Fruit fly (Drosophila melanogaster) whole organism, prepupa: ENCODE results near the gene CG1896.

Experiments
- Blimp-1 ChIP-seq: fragments of 200-800 bp; sonication (Bioruptor generic); optimal IDR thresholded peaks from 3 replicates; lab custom pipeline; 2017; ENCODE audit warnings: missing biosample characterization, missing genetic modification characterization, mild to moderate bottlenecking, moderate library complexity, missing genetic modification reagents
- CG11294 ChIP-seq: fragments of 200-800 bp; sonication (Bioruptor generic); IDR thresholded peaks from 2 replicates; pipeline ENCODE4 v1.3.6; 2022; ENCODE audit warnings: missing biosample characterization, missing genetic modification characterization
- CG11762 ChIP-seq: fragments of 200-800 bp; sonication (Bioruptor generic); optimal IDR thresholded peaks from 3 replicates; lab custom pipeline; 2016; ENCODE audit warnings: missing biosample characterization, missing genetic modification characterization; ENCODE audit not compliant: insufficient read depth
- CG15336 ChIP-seq: fragments of 200-800 bp; sonication (Bioruptor generic); IDR thresholded peaks from 2 replicates; pipeline ENCODE4 v1.3.6; 2022; ENCODE audit warnings: missing biosample characterization, missing genetic modification characterization
- CG1621 ChIP-seq: fragments of 200-800 bp; sonication (Bioruptor generic); optimal IDR thresholded peaks from 3 replicates; lab custom pipeline; 2018; ENCODE audit warnings: missing biosample characterization, mild to moderate bottlenecking, missing genetic modification characterization
- CG16779 ChIP-seq: fragments of 200-800 bp; sonication (Bioruptor generic); optimal IDR thresholded peaks from 3 replicates; lab custom pipeline; 2017; ENCODE audit warnings: missing biosample characterization, mild to moderate bottlenecking, missing genetic modification characterization
- CG4318 ChIP-seq: fragments of 200-800 bp; sonication (Bioruptor generic); optimal IDR thresholded peaks from 3 replicates; lab custom pipeline; 2017; ENCODE audit warnings: missing biosample characterization, mild to moderate bottlenecking, missing genetic modification characterization
- CG6163 ChIP-seq: fragments of 200-800 bp; sonication (Bioruptor generic); IDR thresholded peaks from 3 replicates; pipeline ENCODE4 v1.3.6; 2022; ENCODE audit warnings: missing biosample characterization, missing genetic modification characterization
- CG6276 ChIP-seq: fragments of 200-800 bp; sonication (Bioruptor generic); optimal IDR thresholded peaks from 2 replicates; lab custom pipeline; 2017; ENCODE audit warnings: missing biosample characterization, mild to moderate bottlenecking, missing genetic modification characterization
- CG6792 ChIP-seq: fragments of 200-800 bp; sonication (Bioruptor generic); optimal IDR thresholded peaks from 3 replicates; lab custom pipeline; 2016; ENCODE audit warnings: missing biosample characterization, missing genetic modification characterization
- CG6808 ChIP-seq: fragments of 200-800 bp; sonication (Bioruptor generic); optimal IDR thresholded peaks from 3 replicates; lab custom pipeline; 2017; ENCODE audit warnings: missing biosample characterization, missing genetic modification characterization, mild to moderate bottlenecking, moderate library complexity, missing genetic modification reagents
- CG8119 ChIP-seq: fragments of 200-800 bp; sonication (Bioruptor generic); IDR thresholded peaks from 3 replicates; pipeline ENCODE4 v1.3.6; 2022; ENCODE audit warnings: missing biosample characterization, missing genetic modification characterization
- CG8319 ChIP-seq: fragments of 200-800 bp; sonication (Bioruptor generic); optimal IDR thresholded peaks from 3 replicates; lab custom pipeline; 2016; ENCODE audit warnings: missing biosample characterization, missing genetic modification characterization
- CG8632 ChIP-seq: fragments of 200-800 bp; sonication (Bioruptor generic); optimal IDR thresholded peaks from 3 replicates; lab custom pipeline; 2016; ENCODE audit warnings: missing biosample characterization, missing genetic modification characterization
- CG9139 ChIP-seq: fragments of 200-800 bp; sonication (Bioruptor generic); optimal IDR thresholded peaks from 3 replicates; lab custom pipeline; 2017; ENCODE audit warnings: missing biosample characterization, mild to moderate bottlenecking, missing genetic modification characterization
- Eip75B ChIP-seq: fragments of 200-800 bp; sonication (Bioruptor generic); optimal IDR thresholded peaks from 3 replicates; lab custom pipeline; 2016; ENCODE audit warnings: missing biosample characterization, missing genetic modification characterization
- Eip78C ChIP-seq: fragments of 200-800 bp; sonication (Bioruptor generic); peaks from one replicate; lab custom pipeline; 2016; ENCODE audit warnings: missing biosample characterization, missing genetic modification characterization
- Eip93F ChIP-seq: fragments of 200-800 bp; sonication (Bioruptor generic); optimal IDR thresholded peaks from 2 replicates; lab custom pipeline; 2016; ENCODE audit warnings: missing biosample characterization, mild to moderate bottlenecking, missing genetic modification characterization
- Ets21C ChIP-seq: fragments of 200-800 bp; sonication (Bioruptor generic); optimal IDR thresholded peaks from 3 replicates; lab custom pipeline; 2016; ENCODE audit warnings: missing biosample characterization, missing genetic modification characterization
- Ets96B ChIP-seq: fragments of 200-800 bp; optimal IDR thresholded peaks from 2 replicates; lab custom pipeline; 2019; ENCODE audit warnings: missing biosample characterization, mild to moderate bottlenecking, missing genetic modification characterization, moderate library complexity
- Gug ChIP-seq: fragments of 200-800 bp; sonication (Bioruptor generic); IDR thresholded peaks from 2 replicates; pipeline ENCODE4 v1.3.6; 2022; ENCODE audit warnings: missing biosample characterization, missing genetic modification characterization
- Hr38 ChIP-seq: sonication (Bioruptor generic); optimal IDR thresholded peaks from 2 replicates; lab custom pipeline; 2016; ENCODE audit warnings: missing biosample characterization, missing genetic modification characterization
- Hr39 ChIP-seq: fragments of 200-800 bp; sonication (Bioruptor generic); optimal IDR thresholded peaks from 2 replicates; lab custom pipeline; 2016; ENCODE audit warnings: missing biosample characterization, missing genetic modification characterization
- Hr4 ChIP-seq: fragments of 200-800 bp; sonication (Bioruptor generic); optimal IDR thresholded peaks from 3 replicates; lab custom pipeline; 2016; ENCODE audit warnings: missing biosample characterization, missing genetic modification characterization
- Lpt ChIP-seq: fragments of 200-800 bp; sonication (Bioruptor generic); optimal IDR thresholded peaks from 3 replicates; lab custom pipeline; 2016; ENCODE audit warnings: missing biosample characterization, missing genetic modification characterization
- Smox ChIP-seq: fragments of 200-800 bp; sonication (Bioruptor generic); optimal IDR thresholded peaks from 3 replicates; lab custom pipeline; 2016; ENCODE audit warnings: missing biosample characterization, missing genetic modification characterization
- Sox102F ChIP-seq: fragments of 200-800 bp; sonication (Bioruptor generic); optimal IDR thresholded peaks from 2 replicates; lab custom pipeline; 2016; ENCODE audit warnings: missing biosample characterization, mild to moderate bottlenecking, missing genetic modification characterization
- Sox14 ChIP-seq: fragments of 200-800 bp; sonication (Bioruptor generic); optimal IDR thresholded peaks from 3 replicates; lab custom pipeline; 2016; ENCODE audit warnings: missing biosample characterization, missing genetic modification characterization
- acj6 ChIP-seq: fragments of 200-800 bp; sonication (Bioruptor generic); optimal IDR thresholded peaks from 3 replicates; lab custom pipeline; 2016; ENCODE audit warnings: missing biosample characterization, missing genetic modification characterization
- cyc ChIP-seq: fragments of 200-800 bp; sonication (Bioruptor generic); optimal IDR thresholded peaks from 3 replicates; lab custom pipeline; 2016; ENCODE audit warnings: missing biosample characterization, missing genetic modification characterization
- dac ChIP-seq: fragments of 200-800 bp; sonication (Bioruptor generic); optimal IDR thresholded peaks from 2 replicates; lab custom pipeline; 2017; ENCODE audit warnings: missing biosample characterization, mild to moderate bottlenecking, missing genetic modification characterization
- dsx ChIP-seq: fragments of 200-800 bp; optimal IDR thresholded peaks from 3 replicates; lab custom pipeline; 2019; ENCODE audit warnings: missing biosample characterization, mild to moderate bottlenecking, missing genetic modification characterization, moderate library complexity; ENCODE audit not compliant: poor library complexity, severe bottlenecking
- eg ChIP-seq: fragments of 200-800 bp; sonication (Bioruptor generic); IDR thresholded peaks from 3 replicates; pipeline ENCODE4 v1.3.6; 2022; ENCODE audit warnings: missing biosample characterization, missing genetic modification characterization
- fd59A ChIP-seq: fragments of 200-800 bp; sonication (Bioruptor generic); optimal IDR thresholded peaks from 2 replicates; lab custom pipeline; 2017; ENCODE audit warnings: missing biosample characterization, mild to moderate bottlenecking, missing genetic modification characterization, missing genetic modification reagents
- fd85E ChIP-seq: fragments of 200-800 bp; sonication (Bioruptor generic); optimal IDR thresholded peaks from 3 replicates; lab custom pipeline; 2016; ENCODE audit warnings: missing biosample characterization, missing genetic modification characterization
- fkh ChIP-seq: fragments of 200-800 bp; sonication (Bioruptor generic); optimal IDR thresholded peaks from 3 replicates; lab custom pipeline; 2017; ENCODE audit warnings: missing biosample characterization, mild to moderate bottlenecking, missing genetic modification characterization, moderate library complexity
- lz ChIP-seq: fragments of 200-800 bp; sonication (Bioruptor generic); optimal IDR thresholded peaks from 3 replicates; lab custom pipeline; 2016; ENCODE audit warnings: missing biosample characterization, missing genetic modification characterization
- net ChIP-seq: fragments of 200-800 bp; sonication (Bioruptor generic); optimal IDR thresholded peaks from 3 replicates; lab custom pipeline; 2016; ENCODE audit warnings: missing biosample characterization, missing genetic modification characterization
- salr ChIP-seq, 2 experiments: fragments of 200-800 bp; sonication (Bioruptor generic); optimal IDR thresholded peaks; 3 replicates each; lab custom pipeline; 2016 to 2018; ENCODE audit warnings: missing biosample characterization in 2 of 2, missing genetic modification characterization in 2 of 2, mild to moderate bottlenecking in 1 of 2
- spab ChIP-seq: fragments of 200-800 bp; sonication (Bioruptor generic); optimal IDR thresholded peaks from 2 replicates; lab custom pipeline; 2017; ENCODE audit warnings: missing biosample characterization, mild to moderate bottlenecking, missing genetic modification characterization, missing genetic modification reagents
- ss ChIP-seq, 2 experiments: fragments of 200-800 bp; sonication (Bioruptor generic); optimal IDR thresholded peaks; 2 replicates in 1 of 2; 3 replicates in 1 of 2; lab custom pipeline; 2017 to 2018; ENCODE audit warnings: mild to moderate bottlenecking in 2 of 2, missing biosample characterization in 2 of 2, missing genetic modification characterization in 2 of 2, moderate library complexity in 1 of 2
- svp ChIP-seq: fragments of 200-800 bp; sonication (Bioruptor generic); peaks from one replicate; lab custom pipeline; 2016; ENCODE audit warnings: missing biosample characterization, missing genetic modification characterization
- topi ChIP-seq: fragments of 200-800 bp; sonication (Bioruptor generic); optimal IDR thresholded peaks from 3 replicates; lab custom pipeline; 2016; ENCODE audit warnings: missing biosample characterization, missing genetic modification characterization

CG1896 gene

DNA sequence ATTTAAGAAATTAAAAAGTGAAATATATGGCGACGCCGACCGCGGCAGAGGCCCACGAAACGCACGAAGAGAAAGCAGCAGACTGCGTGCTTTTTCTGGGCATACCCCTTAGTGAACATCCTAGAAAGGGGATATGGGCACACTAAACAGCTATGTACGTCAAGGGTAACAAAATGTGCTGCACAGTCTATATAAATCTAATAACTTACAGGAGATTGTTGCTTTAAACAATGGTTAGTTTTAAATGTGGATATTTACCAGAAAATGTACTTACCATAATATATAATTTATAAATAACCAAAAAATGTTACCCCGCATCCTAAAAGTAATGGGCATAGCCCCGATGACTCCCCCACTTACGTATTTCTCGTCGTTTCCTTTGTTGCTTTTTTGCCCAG lies 25.9 kb upstream of the CG1896 start (continued):
- TF ChIP-seq CG16779 (tag; lab: Kevin White, UChicago) = no peak
- TF ChIP-seq CG11762 (GFP tag; lab: Kevin White, UChicago) = peak; percentile 2
- no peak for TF ChIP-seq Hr38 (GFP tag; lab: Kevin White, UChicago)
- peak; percentile 40 for TF ChIP-seq Blimp-1 (GFP tag; lab: Kevin White, UChicago)
- TF ChIP-seq Gug (GFP tag; lab: Robert Waterston, UW) = no peak
- peak; percentile 26 for TF ChIP-seq Sox14 (GFP tag; lab: Kevin White, UChicago)
- peak; percentile 59 for TF ChIP-seq cyc (GFP tag; lab: Kevin White, UChicago)
- TF ChIP-seq CG6276 (GFP tag; lab: Kevin White, UChicago) = no peak
- peak; percentile 74 for TF ChIP-seq svp (GFP tag; lab: Kevin White, UChicago)
- TF ChIP-seq CG8119 (GFP tag; lab: Robert Waterston, UW) = no peak
- no peak for TF ChIP-seq fd85E (GFP tag; lab: Kevin White, UChicago)
- peak; percentile 8 for TF ChIP-seq Ets96B (tag; lab: Kevin White, UChicago)
- TF ChIP-seq CG8632 (GFP tag; lab: Kevin White, UChicago) = peak; percentile 27
- TF ChIP-seq CG8319 (GFP tag; lab: Kevin White, UChicago) = peak; percentile 44
- peak; percentile 35 for TF ChIP-seq Hr4 (GFP tag; lab: Kevin White, UChicago)
- TF ChIP-seq fd59A (GFP tag; lab: Kevin White, UChicago) = no peak
- no peak for TF ChIP-seq Lpt
- peak; percentile 22 for TF ChIP-seq CG4318 (GFP tag; lab: Kevin White, UChicago)

DNA sequence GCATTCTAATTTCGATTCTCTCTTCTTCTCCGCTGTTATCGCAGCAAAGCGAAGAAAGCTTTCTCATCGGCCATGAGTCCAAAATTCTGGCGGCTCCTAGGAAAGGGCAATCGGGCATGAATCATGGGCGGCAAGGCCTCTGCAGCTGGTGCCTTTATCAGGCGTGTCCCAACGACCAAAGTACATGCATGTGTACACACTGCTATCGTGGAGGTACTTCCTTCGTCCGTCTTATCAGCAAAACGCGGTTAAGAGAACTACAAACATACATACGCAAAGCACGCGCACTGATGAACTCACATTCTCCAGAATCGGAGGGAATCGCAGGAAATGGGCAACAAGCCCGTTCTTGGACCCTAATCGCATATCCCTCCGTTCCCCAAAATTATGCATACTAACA lies 25.1 kb upstream of the CG1896 start:
- no peak for TF ChIP-seq acj6 (GFP tag; lab: Kevin White, UChicago)
- TF ChIP-seq fkh (GFP tag; lab: Kevin White, UChicago) = peak; percentile 16
- TF ChIP-seq eg = 0 out of 3 replicates have a peak, but pooled peaks have one; percentile 18
- no peak for TF ChIP-seq Lpt
- no peak for TF ChIP-seq net
- TF ChIP-seq CG9139 (GFP tag; lab: Kevin White, UChicago) = no peak
- no peak for TF ChIP-seq salr (GFP tag; optimal IDR thresholded peaks at IDR 0.05; lab: Kevin White, UChicago)
- TF ChIP-seq Eip78C (GFP tag; lab: Kevin White, UChicago) = peak; percentile 6
- TF ChIP-seq ss (GFP tag; optimal IDR thresholded peaks at IDR 0.05; lab: Kevin White, UChicago) = peak; percentile 25 to 32
- TF ChIP-seq topi (GFP tag; lab: Kevin White, UChicago) = no peak
- peak; percentile 65 for TF ChIP-seq svp (GFP tag; lab: Kevin White, UChicago)
- TF ChIP-seq Ets21C (GFP tag; lab: Kevin White, UChicago) = no peak
- TF ChIP-seq Sox102F (GFP tag; lab: Kevin White, UChicago) = no peak

DNA sequence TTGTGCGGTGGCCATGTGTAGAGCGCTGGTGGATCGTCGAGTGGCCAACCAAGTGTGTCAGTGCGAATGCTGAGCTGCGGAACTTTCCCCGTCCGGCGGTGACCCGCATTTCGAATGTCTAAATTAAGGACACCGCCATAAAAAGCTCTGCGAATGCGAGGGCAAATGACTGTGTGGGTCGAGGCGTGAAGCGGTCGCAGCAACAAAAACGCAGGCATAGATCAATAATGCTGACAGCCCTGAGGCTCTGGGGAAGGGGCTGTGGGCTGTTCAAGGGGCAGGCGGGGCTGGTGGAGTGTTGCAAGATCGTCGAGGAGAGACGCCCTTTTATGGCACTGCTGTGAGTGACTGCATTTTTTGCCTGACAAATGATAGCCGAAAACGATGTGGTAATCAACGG lies 24.6 kb upstream of the CG1896 start:
- TF ChIP-seq CG6808 (GFP tag; lab: Kevin White, UChicago) (no peak), dsx (GFP tag; lab: Kevin White, UChicago) (no peak), CG9139 (GFP tag; lab: Kevin White, UChicago) (no peak), fd85E (GFP tag; lab: Kevin White, UChicago) (no peak), Eip78C (GFP tag; lab: Kevin White, UChicago) (no peak), CG8632 (GFP tag; lab: Kevin White, UChicago) (no peak), CG8119 (GFP tag; lab: Robert Waterston, UW) (no peak), Eip75B (no peak), Eip93F (no peak), spab (GFP tag; lab: Kevin White, UChicago) (no peak), CG6163 (GFP tag; lab: Robert Waterston, UW) (no peak)

DNA sequence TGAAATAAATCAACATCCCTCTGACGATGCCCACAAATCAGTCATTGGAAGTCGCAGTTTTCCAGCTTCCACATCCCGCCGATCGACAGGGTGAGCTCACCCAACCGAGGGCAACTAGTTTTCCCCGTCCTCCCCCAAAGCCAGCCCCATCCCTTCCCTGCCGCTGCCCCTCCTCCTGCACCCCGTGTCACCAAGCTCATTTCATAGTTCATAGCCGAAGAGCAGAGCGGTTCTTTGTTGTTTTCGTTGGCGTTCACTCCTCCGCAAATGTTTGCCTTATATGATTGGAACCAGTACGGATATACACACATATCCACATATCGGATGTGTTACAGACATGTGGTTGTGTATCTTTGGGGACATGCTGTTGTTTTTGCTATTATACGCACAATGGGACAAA lies 24.0 kb upstream of the CG1896 start:
- TF ChIP-seq dsx (GFP tag; lab: Kevin White, UChicago) = peak; percentile 10
- no peak for TF ChIP-seq CG11294 (GFP tag; lab: Robert Waterston, UW)
- TF ChIP-seq CG16779 (tag; lab: Kevin White, UChicago) = no peak
- TF ChIP-seq CG6808 (GFP tag; lab: Kevin White, UChicago) = peak; percentile 1
- TF ChIP-seq CG6792 = no peak
- no peak for TF ChIP-seq Lpt
- no peak for TF ChIP-seq Hr39 (GFP tag; lab: Kevin White, UChicago)
- no peak for TF ChIP-seq CG1621 (tag; lab: Kevin White, UChicago)
- no peak for TF ChIP-seq Smox (GFP tag; lab: Kevin White, UChicago)
- no peak for TF ChIP-seq CG4318 (GFP tag; lab: Kevin White, UChicago)
- TF ChIP-seq CG8319 (GFP tag; lab: Kevin White, UChicago) = no peak
- no peak for TF ChIP-seq lz
- no peak for TF ChIP-seq Blimp-1 (GFP tag; lab: Kevin White, UChicago)
- TF ChIP-seq salr (GFP tag; optimal IDR thresholded peaks at IDR 0.05; lab: Kevin White, UChicago) = no peak
- peak; percentile 4 for TF ChIP-seq fkh (GFP tag; lab: Kevin White, UChicago)
- no peak for TF ChIP-seq eg
- 0 out of 2 replicates have a peak, but pooled peaks have one; percentile 10 for TF ChIP-seq CG15336 (GFP tag; lab: Robert Waterston, UW)
- TF ChIP-seq dac (GFP tag; lab: Kevin White, UChicago) = no peak
